Fruit fly (Drosophila melanogaster): ENCODE results near the gene Yod1.
A peak's percentile ranks its signal among the peaks of the same experiment; 100 is the strongest.

Gene Yod1

DNA sequence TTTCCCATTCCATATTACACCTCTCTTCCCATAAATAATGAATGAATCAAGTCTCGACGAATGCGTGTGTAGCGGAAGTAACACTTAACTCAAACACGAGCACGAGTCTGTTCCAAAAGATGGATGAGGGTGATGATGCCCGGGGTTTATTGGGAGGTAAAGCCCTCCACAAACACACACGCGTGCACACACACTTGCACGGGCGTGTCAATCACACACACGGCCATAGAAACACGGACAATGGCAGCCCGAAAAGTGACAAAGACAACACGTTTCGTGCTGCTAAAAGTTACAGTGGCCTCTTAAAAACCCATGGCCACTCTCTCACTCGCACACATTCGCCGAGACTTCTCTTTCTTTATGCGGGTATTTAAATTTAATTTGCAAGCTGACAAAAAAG is 45.2 kb downstream of the Yod1 start:
- TF ChIP-seq lola (GFP tag; optimal IDR thresholded peaks at IDR 0.05), result no peak
- TF ChIP-seq Hr78 (GFP tag; optimal IDR thresholded peaks at IDR 0.05), result no peak
- TF ChIP-seq Rel (GFP tag; optimal IDR thresholded peaks at IDR 0.05), result no peak
- no peak for TF ChIP-seq Rel (tag; optimal IDR thresholded peaks at IDR 0.05)
- TF ChIP-seq Abd-B (GFP tag; optimal IDR thresholded peaks at IDR 0.05), result no peak
- no peak for TF ChIP-seq sage (GFP tag; optimal IDR thresholded peaks at IDR 0.05)
- no peak for TF ChIP-seq Dif (GFP tag; optimal IDR thresholded peaks at IDR 0.05; ENCODE audit: partially characterized antibody)

DNA sequence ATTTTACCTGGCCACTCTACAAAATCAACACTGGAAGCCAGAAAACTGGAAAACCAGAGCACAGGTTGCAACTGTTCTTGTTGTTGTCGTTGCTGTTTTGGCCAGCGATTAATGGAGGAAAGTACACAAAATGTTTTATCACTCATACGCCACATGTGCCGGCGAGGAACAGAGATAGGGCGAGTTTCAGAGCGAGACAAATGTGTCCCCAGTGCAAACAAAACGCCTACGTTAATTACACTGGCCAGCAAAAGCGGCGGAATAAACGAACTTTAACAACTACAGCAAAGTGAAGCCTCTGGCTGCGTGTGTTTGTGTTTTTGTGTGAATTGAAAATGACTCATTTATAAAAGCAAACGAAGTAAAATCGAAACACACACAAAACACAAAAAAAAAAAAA is 46.5 kb downstream of the Yod1 start:
- TF ChIP-seq Rel (GFP tag; optimal IDR thresholded peaks at IDR 0.05) (no peak), Rel (tag; optimal IDR thresholded peaks at IDR 0.05) (peak; percentile 91), psq (GFP tag; optimal IDR thresholded peaks at IDR 0.05) (peak; percentile 32), brk (GFP tag; optimal IDR thresholded peaks at IDR 0.05) (no peak), Hr83 (GFP tag; optimal IDR thresholded peaks at IDR 0.05; ENCODE audit: poor library complexity, severe bottlenecking) (no peak), h (GFP tag; optimal IDR thresholded peaks at IDR 0.05) (peak; percentile 34), OdsH (GFP tag; optimal IDR thresholded peaks at IDR 0.05) (peak; percentile 16)

DNA sequence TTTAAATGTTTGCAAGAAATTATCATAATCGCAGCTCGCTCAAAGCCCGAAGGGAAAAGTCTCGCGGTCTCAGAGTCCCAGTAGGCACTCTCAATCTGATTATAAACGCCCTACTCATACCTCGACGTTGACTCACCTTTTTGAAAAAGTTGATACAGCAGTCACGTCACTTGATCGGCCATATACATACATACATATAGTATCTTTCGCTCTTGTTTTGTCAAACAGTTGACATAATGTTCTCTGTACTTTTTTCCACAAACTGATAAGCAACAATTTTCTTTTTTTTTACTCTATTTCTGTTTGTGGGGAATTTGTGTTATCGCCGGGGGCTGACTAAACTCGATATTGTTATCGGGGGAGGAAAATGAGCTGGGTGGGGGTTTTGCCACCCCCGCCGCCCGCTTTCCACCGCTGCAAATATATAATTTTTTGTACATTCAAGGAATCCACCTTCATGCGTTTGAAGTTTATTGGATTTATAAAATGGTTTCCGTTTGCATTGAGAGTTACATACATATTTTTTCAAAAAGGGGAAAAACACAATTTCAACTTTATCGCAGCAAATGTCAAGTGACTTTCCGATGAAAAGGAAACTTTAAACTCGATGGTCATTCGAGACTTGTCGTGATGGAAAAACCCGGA is 47.4 kb downstream of the Yod1 start:
- TF ChIP-seq tai (GFP tag; optimal IDR thresholded peaks at IDR 0.05) (no peak), Rel (GFP tag; optimal IDR thresholded peaks at IDR 0.05) (no peak), Rel (tag; optimal IDR thresholded peaks at IDR 0.05) (peak; percentile 99), sv (GFP tag; optimal IDR thresholded peaks at IDR 0.05) (no peak), woc (GFP tag; optimal IDR thresholded peaks at IDR 0.05) (no peak), Jra (GFP tag; optimal IDR thresholded peaks at IDR 0.05) (peak; percentile 45), CrebA (GFP tag; optimal IDR thresholded peaks at IDR 0.05; ENCODE audit: borderline replicate concordance) (peak; percentile 6), brk (GFP tag; optimal IDR thresholded peaks at IDR 0.05) (peak; percentile 11), h (GFP tag; optimal IDR thresholded peaks at IDR 0.05) (no peak), dmrt93B (GFP tag; optimal IDR thresholded peaks at IDR 0.05) (no peak), HLH106 (tag; optimal IDR thresholded peaks at IDR 0.05) (no peak)

DNA sequence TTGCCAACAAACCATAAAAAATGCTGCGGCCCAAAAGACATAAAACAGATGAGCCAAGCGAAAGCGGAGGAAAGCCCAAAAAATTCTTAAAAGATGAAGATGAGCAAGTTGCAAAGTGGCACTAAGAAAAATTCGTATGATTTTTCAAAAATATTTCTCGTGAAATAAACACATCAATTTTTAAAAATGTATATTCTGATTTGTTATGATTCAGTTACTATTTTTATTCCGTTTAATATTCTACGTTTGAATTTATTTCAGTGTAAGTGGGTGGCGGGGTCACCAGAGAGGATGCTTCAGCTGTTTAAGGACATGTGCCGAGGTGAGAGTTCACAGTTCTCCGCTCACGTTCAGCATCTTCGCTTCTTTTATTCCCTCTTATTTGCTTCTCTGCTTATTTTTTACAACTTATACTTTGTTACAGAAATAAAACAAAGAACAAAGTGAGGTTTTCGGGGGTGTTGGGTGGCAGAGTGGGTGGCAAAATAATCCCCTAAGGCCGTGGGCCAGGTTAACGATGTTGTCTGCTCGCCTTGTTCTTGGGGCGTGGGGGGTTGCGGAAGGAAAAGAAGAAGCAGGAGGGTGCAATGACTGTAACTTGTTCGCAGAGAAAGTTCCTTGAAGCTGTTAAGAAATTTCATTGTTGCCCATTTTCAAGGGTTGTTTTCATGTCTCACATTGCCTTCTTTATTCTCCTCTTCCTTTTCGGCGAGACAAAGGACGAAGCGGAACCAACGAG is 48.8 kb downstream of the Yod1 start:
- TF ChIP-seq br (GFP tag; optimal IDR thresholded peaks at IDR 0.05), result peak; percentile 7
- peak; percentile 16 for TF ChIP-seq rgr (GFP tag; optimal IDR thresholded peaks at IDR 0.05)
- TF ChIP-seq Hnf4 (GFP tag; optimal IDR thresholded peaks at IDR 0.05), result peak; percentile 7
- no peak for TF ChIP-seq psq (GFP tag; optimal IDR thresholded peaks at IDR 0.05)
- no peak for TF ChIP-seq Vsx2 (GFP tag; optimal IDR thresholded peaks at IDR 0.05; ENCODE audit: partially characterized antibody)
- TF ChIP-seq fru (GFP tag; optimal IDR thresholded peaks at IDR 0.05), result peak; percentile 40
- TF ChIP-seq HLH106 (tag; optimal IDR thresholded peaks at IDR 0.05), result peak; percentile 16
- TF ChIP-seq h (GFP tag; optimal IDR thresholded peaks at IDR 0.05), result peak; percentile 23
- TF ChIP-seq OdsH (GFP tag; optimal IDR thresholded peaks at IDR 0.05), result peak; percentile 27
- TF ChIP-seq CrebA (GFP tag; optimal IDR thresholded peaks at IDR 0.05; ENCODE audit: borderline replicate concordance), result no peak
- TF ChIP-seq foxo (GFP tag; optimal IDR thresholded peaks at IDR 0.05), result peak in 1 of 2 experiments; percentile 39
- TF ChIP-seq ey (GFP tag; optimal IDR thresholded peaks at IDR 0.05), result peak; percentile 32

DNA sequence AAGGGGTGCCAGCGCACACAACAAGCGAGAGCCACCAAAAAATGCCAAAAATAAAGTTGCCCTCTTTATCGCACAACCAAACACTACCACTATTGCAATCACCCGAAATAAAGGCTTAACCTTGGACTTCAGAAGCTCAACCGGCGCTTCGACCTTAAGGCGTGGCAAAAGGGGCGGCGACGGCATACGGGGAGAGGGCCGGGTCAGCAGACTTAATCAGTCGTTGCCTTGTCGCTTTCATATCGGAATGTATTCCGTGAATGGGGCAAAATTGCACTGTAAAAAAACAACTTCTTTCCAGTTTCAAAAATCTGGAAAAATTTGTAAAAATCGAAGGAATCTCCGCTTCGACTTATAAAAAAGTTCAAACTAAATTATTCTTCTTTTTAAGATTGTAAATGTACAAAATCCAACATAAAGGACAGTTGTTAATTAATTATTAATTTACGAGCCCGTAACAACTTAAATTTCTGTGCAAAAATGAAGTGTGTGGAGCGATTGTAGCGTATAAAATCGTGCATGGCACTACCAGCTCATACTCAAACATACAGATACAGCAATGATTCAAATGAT is 49.4 kb downstream of the Yod1 start:
- TF ChIP-seq Vsx2 (GFP tag; optimal IDR thresholded peaks at IDR 0.05; ENCODE audit: partially characterized antibody) (no peak), Rel (GFP tag; optimal IDR thresholded peaks at IDR 0.05) (no peak), Rel (tag; optimal IDR thresholded peaks at IDR 0.05) (peak; percentile 3), dl (GFP tag; optimal IDR thresholded peaks at IDR 0.05; ENCODE audit: insufficient read depth in 1 of 2, partially characterized antibody in 2 of 2) (no peak), sv (GFP tag; optimal IDR thresholded peaks at IDR 0.05) (no peak), CG9705 (GFP tag; optimal IDR thresholded peaks at IDR 0.05) (no peak), rgr (GFP tag; optimal IDR thresholded peaks at IDR 0.05) (peak; percentile 70), ey (GFP tag; optimal IDR thresholded peaks at IDR 0.05) (peak; percentile 49), Dfd (GFP tag; optimal IDR thresholded peaks at IDR 0.05) (no peak), Hnf4 (GFP tag; optimal IDR thresholded peaks at IDR 0.05) (peak; percentile 27), Dif (GFP tag; optimal IDR thresholded peaks at IDR 0.05; ENCODE audit: partially characterized antibody) (peak; percentile 17), dsf (GFP tag; optimal IDR thresholded peaks at IDR 0.05; ENCODE audit: borderline replicate concordance) (no peak), woc (GFP tag; optimal IDR thresholded peaks at IDR 0.05) (no peak), CrebA (GFP tag; optimal IDR thresholded peaks at IDR 0.05; ENCODE audit: borderline replicate concordance) (no peak), br (GFP tag; optimal IDR thresholded peaks at IDR 0.05) (peak; percentile 53), usp (GFP tag; optimal IDR thresholded peaks at IDR 0.05) (no peak), Abd-B (GFP tag; optimal IDR thresholded peaks at IDR 0.05) (no peak), HLH106 (tag; optimal IDR thresholded peaks at IDR 0.05) (peak; percentile 33), psq (GFP tag; optimal IDR thresholded peaks at IDR 0.05) (no peak), lola (GFP tag; optimal IDR thresholded peaks at IDR 0.05) (no peak), foxo (GFP tag; optimal IDR thresholded peaks at IDR 0.05) (peak in 1 of 2 experiments; percentile 23), GATAd (GFP tag; optimal IDR thresholded peaks at IDR 0.05) (peak; percentile 7), brk (GFP tag; optimal IDR thresholded peaks at IDR 0.05) (no peak), sage (GFP tag; optimal IDR thresholded peaks at IDR 0.05) (peak; percentile 9), CG32264 (GFP tag; optimal IDR thresholded peaks at IDR 0.05) (peak; percentile 34), h (GFP tag; optimal IDR thresholded peaks at IDR 0.05) (peak; percentile 67), Hr78 (GFP tag; optimal IDR thresholded peaks at IDR 0.05) (no peak), Hr83 (GFP tag; optimal IDR thresholded peaks at IDR 0.05; ENCODE audit: poor library complexity, severe bottlenecking) (no peak), Jra (GFP tag; optimal IDR thresholded peaks at IDR 0.05) (no peak), jim (GFP tag; optimal IDR thresholded peaks at IDR 0.05) (no peak)
